Worm (Caenorhabditis elegans) whole organism, early embryonic: Measurements from ENCODE around the gene pin-2.

Source experiments
- ama-1 ChIP-seq: fragments of 150-350 bp; optimal IDR thresholded peaks from 2 replicates; lab custom pipeline; 2014
- hmbx-1 ChIP-seq: sonication (generic microtip); optimal IDR thresholded peaks from 2 replicates; lab custom pipeline; 2016; ENCODE audit warnings: mild to moderate bottlenecking, missing genetic modification characterization, missing compliant biosample characterization
- hmg-4 ChIP-seq: fragments of 200-800 bp; sonication (Bioruptor generic); optimal IDR thresholded peaks from 2 replicates; lab custom pipeline; 2018; ENCODE audit warnings: mild to moderate bottlenecking, missing genetic modification characterization, missing compliant biosample characterization
- sea-1 ChIP-seq: fragments of 200-800 bp; sonication (Bioruptor generic); conservative IDR thresholded peaks from 2 replicates; pipeline ENCODE4 v1.3.6; 2022; ENCODE audit warnings: missing genetic modification characterization, missing compliant biosample characterization
- tbx-37 ChIP-seq: fragments of 200-800 bp; sonication (Bioruptor generic); conservative IDR thresholded peaks from 2 replicates; pipeline ENCODE4 v1.3.6; 2022; ENCODE audit warnings: missing genetic modification reagents, missing genetic modification characterization, missing compliant biosample characterization

DNA sequence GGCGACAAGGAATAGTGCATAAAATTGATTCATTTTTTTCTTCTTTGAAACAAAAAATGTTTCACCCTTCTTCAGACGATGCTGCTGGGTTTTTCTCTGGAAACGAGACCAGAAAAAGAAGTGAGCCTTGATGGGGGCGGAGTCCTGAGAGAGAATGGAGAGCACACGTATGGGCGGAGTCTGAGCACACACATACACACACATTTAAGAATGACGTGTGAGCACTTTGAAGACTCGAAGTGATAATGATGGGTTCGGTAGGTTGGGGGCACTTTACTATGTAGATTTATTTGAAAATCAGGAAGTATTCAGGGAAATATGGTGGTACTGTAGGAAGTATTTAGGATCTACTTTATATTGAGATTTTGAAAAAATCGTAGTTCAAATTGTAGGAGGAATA is 36.2 kb upstream of the pin-2 start, which contains the start of gene flp-9:
- TF ChIP-seq hmg-4 (no peak), ama-1 (lab: Kevin White, UChicago) (no peak), tbx-37 (GFP tag; lab: Robert Waterston, UW) (no peak), sea-1 (no peak), hmbx-1 (tag; lab: Kevin White, UChicago) (no peak)
